Worm (Caenorhabditis elegans) whole organism, L3 larva: Measurements from ENCODE around the gene rpia-1.

Source experiments
- ama-1 ChIP-seq: fragments of 150-350 bp; optimal IDR thresholded peaks from 2 replicates; lab custom pipeline; 2018
- egl-27 ChIP-seq: sonication (generic microtip); optimal IDR thresholded peaks from 4 replicates; lab custom pipeline; 2017; ENCODE audit warnings: missing biosample characterization, missing genetic modification reagents, missing genetic modification characterization
- fkh-10 ChIP-seq: sonication (generic microtip); optimal IDR thresholded peaks from 2 replicates; lab custom pipeline; 2017; ENCODE audit warnings: missing biosample characterization, missing genetic modification reagents, missing genetic modification characterization
- fos-1 ChIP-seq: fragments of 150-350 bp; optimal IDR thresholded peaks from 2 replicates; lab custom pipeline; 2014; ENCODE audit warnings: missing biosample characterization, missing genetic modification characterization
- nhr-23 ChIP-seq: fragments of 150-350 bp; optimal IDR thresholded peaks from 2 replicates; lab custom pipeline; 2014; ENCODE audit warnings: missing biosample characterization, missing genetic modification reagents, missing genetic modification characterization
- nhr-237 ChIP-seq: fragments of 150-350 bp; optimal IDR thresholded peaks from 2 replicates; lab custom pipeline; 2014; ENCODE audit warnings: missing biosample characterization, missing genetic modification characterization
- nhr-76 ChIP-seq: fragments of 150-350 bp; sonication (generic microtip); optimal IDR thresholded peaks from 5 replicates; lab custom pipeline; 2014; ENCODE audit warnings: missing biosample characterization, missing genetic modification characterization
- skn-1 ChIP-seq: fragments of 150-350 bp; optimal IDR thresholded peaks from 2 replicates; lab custom pipeline; 2014; ENCODE audit warnings: missing biosample characterization, missing genetic modification characterization
- unc-62 ChIP-seq: fragments of 150-350 bp; sonication (generic microtip); optimal IDR thresholded peaks from 4 replicates; lab custom pipeline; 2014; ENCODE audit warnings: missing biosample characterization, missing genetic modification reagents, missing genetic modification characterization
- ztf-11 ChIP-seq: fragments of 150-350 bp; optimal IDR thresholded peaks from 2 replicates; lab custom pipeline; 2014; ENCODE audit warnings: missing biosample characterization, missing genetic modification characterization

- TF ChIP-seq unc-62 (GFP tag; lab: Kevin White, UChicago) (no peak), fos-1 (tag; lab: Kevin White, UChicago) (no peak), ama-1 (no peak), nhr-23 (tag; lab: Kevin White, UChicago) (no peak), egl-27 (tag; lab: Kevin White, UChicago) (no peak), fkh-10 (GFP tag; lab: Kevin White, UChicago) (no peak), ztf-11 (tag; lab: Kevin White, UChicago) (no peak), nhr-237 (tag; lab: Kevin White, UChicago) (no peak), skn-1 (no peak), nhr-76 (tag; lab: Kevin White, UChicago) (no peak)
Observed at ce11 chrIII:7144749-7145148, 21.8 kb downstream of the rpia-1 start, which contains the start of gene glr-2.
